Worm (Caenorhabditis elegans) whole organism, midembryonic: Measurements from ENCODE around the gene txbp-3.

Source experiments
- flt-1 ChIP-seq: fragments of 200-800 bp; sonication (Bioruptor generic); IDR thresholded peaks from 2 replicates; pipeline ENCODE4 v1.3.6; 2022; ENCODE audit warnings: missing genetic modification characterization, missing compliant biosample characterization
- med-1 ChIP-seq: sonication (generic microtip); optimal IDR thresholded peaks from 2 replicates; lab custom pipeline; 2017; ENCODE audit warnings: missing genetic modification characterization, mild to moderate bottlenecking, missing compliant biosample characterization, antibody characterized with exemption, missing genetic modification reagents; ENCODE audit not compliant: insufficient read depth
- ref-1 ChIP-seq: fragments of 200-800 bp; sonication (Bioruptor generic); conservative IDR thresholded peaks from 2 replicates; pipeline ENCODE4 v1.3.6; 2022; ENCODE audit warnings: missing genetic modification reagents, missing genetic modification characterization, missing compliant biosample characterization
- ztf-23 ChIP-seq: fragments of 200-800 bp; sonication (Bioruptor generic); IDR thresholded peaks from 2 replicates; pipeline ENCODE4 v1.3.6; 2022; ENCODE audit warnings: missing genetic modification reagents, missing genetic modification characterization, missing compliant biosample characterization

DNA sequence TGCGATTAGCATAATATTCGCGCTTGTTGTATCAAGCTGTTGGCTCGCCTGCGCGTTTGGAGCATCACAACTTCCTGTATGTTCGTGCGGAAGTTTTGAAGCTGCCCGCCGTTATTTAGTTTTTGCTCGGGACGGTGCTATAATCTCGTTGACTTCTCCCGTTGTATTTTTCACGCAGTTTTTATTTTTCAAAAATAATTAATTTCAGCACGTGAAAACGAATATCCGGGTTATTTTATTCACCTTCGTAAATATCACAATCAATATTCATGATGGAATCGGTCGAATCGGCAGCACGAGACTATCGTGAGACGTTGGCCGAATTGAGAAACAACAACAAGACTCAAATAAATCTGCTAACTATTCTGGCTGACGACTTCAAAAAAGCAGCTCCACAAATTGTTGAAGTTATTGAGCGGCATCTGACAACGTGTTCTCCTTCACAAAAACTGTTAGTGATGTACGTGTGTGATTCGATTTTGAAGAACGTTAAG lies 22.1 kb downstream of the txbp-3 start:
- TF ChIP-seq med-1 (GFP tag; lab: Kevin White, UChicago) (no peak), ztf-23 (no peak; the same call in 1 of the 2 replicates), flt-1 (GFP tag; lab: Robert Waterston, UW) (no peak), ref-1 (no peak)
